Worm (Caenorhabditis elegans) whole organism, young adult: Measurements from ENCODE around the gene nas-13.

Experiments used
- B0261.1 ChIP-seq: sonication (generic microtip); optimal IDR thresholded peaks from 2 replicates; lab custom pipeline; 2016; ENCODE audit warnings: mild to moderate bottlenecking, missing genetic modification characterization, moderate library complexity, missing compliant biosample characterization
- C06A6.2 ChIP-seq: fragments of 200-800 bp; sonication (Bioruptor generic); conservative IDR thresholded peaks from 2 replicates; pipeline ENCODE4 v1.3.6; 2022; ENCODE audit warnings: missing genetic modification characterization, missing compliant biosample characterization
- F37B4.10 ChIP-seq: fragments of 200-800 bp; sonication (Bioruptor generic); IDR thresholded peaks from 2 replicates; pipeline ENCODE4 v1.3.6; 2022; ENCODE audit warnings: missing genetic modification characterization, missing compliant biosample characterization
- F39B2.1 ChIP-seq: fragments of 200-800 bp; sonication (Bioruptor generic); IDR thresholded peaks from 2 replicates; pipeline ENCODE4 v1.3.6; 2022; ENCODE audit warnings: missing genetic modification reagents, missing genetic modification characterization, missing compliant biosample characterization
- F49E8.2 ChIP-seq: sonication (generic microtip); optimal IDR thresholded peaks from 3 replicates; lab custom pipeline; 2017; ENCODE audit warnings: missing genetic modification characterization, mild to moderate bottlenecking, missing compliant biosample characterization, antibody characterized with exemption, moderate library complexity; ENCODE audit not compliant: insufficient read depth
- F57A8.1 ChIP-seq: fragments of 200-800 bp; sonication (Bioruptor generic); optimal IDR thresholded peaks from 2 replicates; lab custom pipeline; 2018; ENCODE audit warnings: mild to moderate bottlenecking, missing genetic modification characterization, moderate library complexity, missing compliant biosample characterization
- Y56A3A.18 ChIP-seq: fragments of 200-800 bp; sonication (Bioruptor generic); IDR thresholded peaks from 2 replicates; pipeline ENCODE4 v1.3.6; 2022; ENCODE audit warnings: missing genetic modification reagents, missing genetic modification characterization, missing compliant biosample characterization
- Y67H2A.10 ChIP-seq: fragments of 200-800 bp; sonication (Bioruptor generic); conservative IDR thresholded peaks from 2 replicates; pipeline ENCODE4 v1.3.6; 2022; ENCODE audit warnings: missing genetic modification reagents, missing genetic modification characterization, missing compliant biosample characterization
- Y79H2A.3 ChIP-seq: fragments of 200-800 bp; sonication (Bioruptor generic); conservative IDR thresholded peaks from 2 replicates; pipeline ENCODE4 v1.3.6; 2022; ENCODE audit warnings: missing genetic modification reagents, missing genetic modification characterization, missing compliant biosample characterization
- ZK185.1 ChIP-seq: sonication (generic microtip); optimal IDR thresholded peaks from 2 replicates; lab custom pipeline; 2016; ENCODE audit warnings: mild to moderate bottlenecking, missing genetic modification characterization, missing compliant biosample characterization; ENCODE audit not compliant: poor library complexity, severe bottlenecking
- akir-1 ChIP-seq: fragments of 200-800 bp; sonication (Bioruptor generic); optimal IDR thresholded peaks from 2 replicates; lab custom pipeline; 2018; ENCODE audit warnings: mild to moderate bottlenecking, missing genetic modification characterization, moderate library complexity, missing compliant biosample characterization
- ama-1 ChIP-seq, 3 experiments: fragments of 150-350 bp in 1 of 3; sonication (generic microtip) in 2 of 3; optimal IDR thresholded peaks; 2 replicates each; lab custom pipeline; 2014 to 2018; ENCODE audit warnings: missing biosample characterization in 2 of 3, missing genetic modification characterization in 2 of 3, missing genetic modification reagents in 2 of 3
- athp-1 ChIP-seq: sonication (generic microtip); optimal IDR thresholded peaks from 2 replicates; lab custom pipeline; 2017; ENCODE audit warnings: mild to moderate bottlenecking, missing genetic modification characterization, missing compliant biosample characterization
- cebp-2 ChIP-seq: fragments of 200-800 bp; sonication (Bioruptor generic); IDR thresholded peaks from 2 replicates; pipeline ENCODE4 v1.3.6; 2022; ENCODE audit warnings: missing genetic modification characterization, missing compliant biosample characterization
- ceh-27 ChIP-seq: fragments of 200-800 bp; sonication (Bioruptor generic); optimal IDR thresholded peaks from 2 replicates; lab custom pipeline; 2018; ENCODE audit warnings: mild to moderate bottlenecking, missing genetic modification characterization, moderate library complexity, missing compliant biosample characterization
- chd-7 ChIP-seq: sonication (generic microtip); optimal IDR thresholded peaks from 2 replicates; lab custom pipeline; 2016; ENCODE audit warnings: mild to moderate bottlenecking, missing genetic modification characterization, moderate library complexity, missing compliant biosample characterization
- dox-1 ChIP-seq: fragments of 200-800 bp; sonication (Bioruptor generic); IDR thresholded peaks from 2 replicates; pipeline ENCODE4 v1.3.6; 2022; ENCODE audit warnings: missing genetic modification reagents, missing genetic modification characterization, missing compliant biosample characterization
- dpl-1 ChIP-seq: fragments of 150-350 bp; optimal IDR thresholded peaks from 2 replicates; lab custom pipeline; 2014; ENCODE audit warnings: missing biosample characterization, missing genetic modification reagents, missing genetic modification characterization
- egl-44 ChIP-seq: fragments of 200-800 bp; sonication (Bioruptor generic); IDR thresholded peaks from 2 replicates; pipeline ENCODE4 v1.3.6; 2022; ENCODE audit warnings: missing genetic modification reagents, missing genetic modification characterization, missing compliant biosample characterization
- ets-4 ChIP-seq: fragments of 200-800 bp; sonication (Bioruptor generic); optimal IDR thresholded peaks from 2 replicates; lab custom pipeline; 2018; ENCODE audit warnings: mild to moderate bottlenecking, missing genetic modification characterization, missing compliant biosample characterization
- fkh-3 ChIP-seq: sonication (generic microtip); optimal IDR thresholded peaks from 2 replicates; lab custom pipeline; 2016; ENCODE audit warnings: mild to moderate bottlenecking, missing genetic modification characterization, missing compliant biosample characterization
- hlh-12 ChIP-seq: sonication (generic microtip); optimal IDR thresholded peaks from 2 replicates; lab custom pipeline; 2016; ENCODE audit warnings: missing genetic modification characterization, missing compliant biosample characterization
- hlh-26 ChIP-seq: fragments of 200-800 bp; sonication (Bioruptor generic); conservative IDR thresholded peaks from 2 replicates; pipeline ENCODE4 v1.3.6; 2022; ENCODE audit warnings: missing genetic modification reagents, missing genetic modification characterization, missing compliant biosample characterization
- hmg-20 ChIP-seq: fragments of 200-800 bp; sonication (Bioruptor generic); IDR thresholded peaks from 2 replicates; pipeline ENCODE4 v1.3.6; 2022; ENCODE audit warnings: missing genetic modification reagents, missing genetic modification characterization, missing compliant biosample characterization
- hsf-1 ChIP-seq: fragments of 200-800 bp; sonication (Bioruptor generic); IDR thresholded peaks from 2 replicates; pipeline ENCODE4 v1.3.6; 2022; ENCODE audit warnings: missing genetic modification reagents, missing genetic modification characterization, missing compliant biosample characterization
- let-607 ChIP-seq, 2 experiments: fragments of 200-800 bp in 1 of 2; sonication (Bioruptor generic) in 1 of 2; sonication (generic microtip) in 1 of 2; optimal IDR thresholded peaks; 2 replicates each; lab custom pipeline; 2016 to 2018; ENCODE audit warnings: mild to moderate bottlenecking in 2 of 2, missing compliant biosample characterization in 2 of 2, missing genetic modification characterization in 2 of 2, moderate library complexity in 2 of 2, missing genotype in 1 of 2
- lin-35 ChIP-seq, 3 experiments: fragments of 150-350 bp in 2 of 3; sonication (generic microtip) in 1 of 3; optimal IDR thresholded peaks; 2 replicates each; lab custom pipeline; 2014 to 2018; ENCODE audit warnings: missing biosample characterization in 3 of 3, missing genetic modification characterization in 3 of 3, missing genetic modification reagents in 3 of 3
- lsy-27 ChIP-seq: sonication (generic microtip); optimal IDR thresholded peaks from 2 replicates; lab custom pipeline; 2017; ENCODE audit warnings: missing genetic modification characterization, mild to moderate bottlenecking, missing compliant biosample characterization, antibody characterized with exemption, missing genotype, borderline replicate concordance; ENCODE audit not compliant: insufficient read depth
- madf-8 ChIP-seq: fragments of 200-800 bp; sonication (Bioruptor generic); conservative IDR thresholded peaks from 2 replicates; pipeline ENCODE4 v1.3.6; 2022; ENCODE audit warnings: missing genetic modification reagents, missing genetic modification characterization, missing compliant biosample characterization
- mel-28 ChIP-seq: sonication (generic microtip); optimal IDR thresholded peaks from 2 replicates; lab custom pipeline; 2016; ENCODE audit warnings: borderline replicate concordance, mild to moderate bottlenecking, missing genetic modification characterization, missing compliant biosample characterization
- mxl-1 ChIP-seq: sonication (generic microtip); optimal IDR thresholded peaks from 2 replicates; lab custom pipeline; 2016; ENCODE audit warnings: missing genetic modification characterization, missing compliant biosample characterization
- nhr-80 ChIP-seq: sonication (generic microtip); optimal IDR thresholded peaks from 2 replicates; lab custom pipeline; 2016; ENCODE audit warnings: missing genetic modification characterization, missing compliant biosample characterization
- pbrm-1 ChIP-seq: fragments of 200-800 bp; sonication (Bioruptor generic); IDR thresholded peaks from 2 replicates; pipeline ENCODE4 v1.3.6; 2022; ENCODE audit warnings: missing genetic modification reagents, missing genetic modification characterization, missing compliant biosample characterization
- rcor-1 ChIP-seq: fragments of 200-800 bp; sonication (Bioruptor generic); IDR thresholded peaks from 2 replicates; pipeline ENCODE4 v1.3.6; 2022; ENCODE audit warnings: missing genetic modification reagents, missing genetic modification characterization, missing compliant biosample characterization
- snpc-4 ChIP-seq, 5 experiments: fragments of 150-350 bp in 1 of 5; sonication (generic microtip) in 4 of 5; optimal IDR thresholded peaks; 2 replicates each; lab custom pipeline; 2014 to 2018; ENCODE audit warnings: missing genetic modification characterization in 5 of 5, missing biosample characterization in 3 of 5, antibody characterized with exemption in 2 of 5, mild to moderate bottlenecking in 2 of 5, missing compliant biosample characterization in 2 of 5, missing genotype in 2 of 5, moderate library complexity in 2 of 5, missing genetic modification reagents in 1 of 5
- somi-1 ChIP-seq: fragments of 200-800 bp; sonication (Bioruptor generic); optimal IDR thresholded peaks from 2 replicates; lab custom pipeline; 2018; ENCODE audit warnings: mild to moderate bottlenecking, missing genetic modification characterization, missing compliant biosample characterization
- sptf-2 ChIP-seq: fragments of 200-800 bp; sonication (Bioruptor generic); optimal IDR thresholded peaks from 2 replicates; lab custom pipeline; 2018; ENCODE audit warnings: mild to moderate bottlenecking, missing genetic modification characterization, missing compliant biosample characterization
- tbx-9 ChIP-seq: sonication (generic microtip); optimal IDR thresholded peaks from 2 replicates; lab custom pipeline; 2016; ENCODE audit warnings: borderline replicate concordance, missing genetic modification characterization, inconsistent platforms, missing compliant biosample characterization
- unc-62 ChIP-seq: fragments of 150-350 bp; optimal IDR thresholded peaks from 2 replicates; lab custom pipeline; 2014; ENCODE audit warnings: missing biosample characterization, missing genetic modification reagents, missing genetic modification characterization
- xnd-1 ChIP-seq: sonication (generic microtip); optimal IDR thresholded peaks from 2 replicates; lab custom pipeline; 2016; ENCODE audit warnings: missing genotype, missing genetic modification reagents, missing genetic modification characterization, missing compliant biosample characterization
- zfh-2 ChIP-seq: fragments of 200-800 bp; sonication (Bioruptor generic); conservative IDR thresholded peaks from 2 replicates; pipeline ENCODE4 v1.3.6; 2022; ENCODE audit warnings: missing genetic modification reagents, missing genetic modification characterization, missing compliant biosample characterization
- zim-3 ChIP-seq: sonication (generic microtip); optimal IDR thresholded peaks from 2 replicates; lab custom pipeline; 2017; ENCODE audit warnings: mild to moderate bottlenecking, missing genetic modification characterization, moderate library complexity, missing compliant biosample characterization
- ztf-22 ChIP-seq: fragments of 200-800 bp; sonication (Bioruptor generic); optimal IDR thresholded peaks from 2 replicates; lab custom pipeline; 2018; ENCODE audit warnings: mild to moderate bottlenecking, missing genetic modification characterization, moderate library complexity, missing compliant biosample characterization
- ztf-26 ChIP-seq: sonication (generic microtip); optimal IDR thresholded peaks from 2 replicates; lab custom pipeline; 2017; ENCODE audit warnings: missing genetic modification characterization, missing compliant biosample characterization
- ztf-28 ChIP-seq: fragments of 200-800 bp; sonication (Bioruptor generic); IDR thresholded peaks from 2 replicates; pipeline ENCODE4 v1.3.6; 2022; ENCODE audit warnings: missing genetic modification reagents, missing genetic modification characterization, missing compliant biosample characterization
- ztf-6 ChIP-seq: fragments of 200-800 bp; sonication (Bioruptor generic); IDR thresholded peaks from 2 replicates; pipeline ENCODE4 v1.3.6; 2022; ENCODE audit warnings: missing genetic modification reagents, missing genetic modification characterization, missing compliant biosample characterization

The nas-13 gene

ce11 chrX:15423708-15424423, 4.2 kb downstream of the nas-13 start:
- no peak for TF ChIP-seq B0261.1 (tag; lab: Kevin White, UChicago)
- TF ChIP-seq ztf-26 (tag; lab: Kevin White, UChicago), result no peak
- TF ChIP-seq fkh-3 (tag; lab: Kevin White, UChicago), result no peak
- TF ChIP-seq ceh-27 (GFP tag; lab: Kevin White, UChicago), result no peak
- TF ChIP-seq mel-28 (tag; lab: Kevin White, UChicago), result no peak
- no peak for TF ChIP-seq F49E8.2 (tag; lab: Kevin White, UChicago)
- TF ChIP-seq hlh-12 (tag; lab: Kevin White, UChicago), result no peak
- TF ChIP-seq C06A6.2, result no peak
- TF ChIP-seq rcor-1, result no peak
- TF ChIP-seq pbrm-1 (GFP tag; lab: Robert Waterston, UW), result 0 out of 2 replicates have a peak, but pooled peaks have one; percentile 15
- TF ChIP-seq let-607 (tag; optimal IDR thresholded peaks at IDR 0.05; lab: Kevin White, UChicago), result peak in 1 of 2 experiments; percentile 8
- TF ChIP-seq cebp-2 (GFP tag; lab: Robert Waterston, UW), result no peak
- TF ChIP-seq hlh-26 (GFP tag; lab: Robert Waterston, UW), result no peak
- no peak for TF ChIP-seq egl-44 (GFP tag; lab: Robert Waterston, UW)
- TF ChIP-seq zfh-2 (GFP tag; lab: Robert Waterston, UW), result peak; percentile 56; the same call in 1 of the 2 replicates
- no peak for TF ChIP-seq akir-1
- TF ChIP-seq somi-1 (GFP tag; lab: Kevin White, UChicago), result no peak
- TF ChIP-seq hsf-1 (GFP tag; lab: Robert Waterston, UW), result no peak
- no peak for TF ChIP-seq madf-8
- no peak for TF ChIP-seq F37B4.10 (GFP tag; lab: Robert Waterston, UW)
- TF ChIP-seq ama-1 (optimal IDR thresholded peaks at IDR 0.05; lab: Kevin White, UChicago), result no peak
- no peak for TF ChIP-seq ama-1 (GFP tag; optimal IDR thresholded peaks at IDR 0.05; lab: Kevin White, UChicago)
- no peak for TF ChIP-seq snpc-4 (GFP tag; optimal IDR thresholded peaks at IDR 0.05; lab: Kevin White, UChicago)
- TF ChIP-seq snpc-4 (tag; optimal IDR thresholded peaks at IDR 0.05; lab: Kevin White, UChicago), result peak in 3 of 4 experiments; percentile 72 to 80 (median 75)
- no peak for TF ChIP-seq ztf-28 (GFP tag; lab: Robert Waterston, UW)
- no peak for TF ChIP-seq athp-1 (tag; lab: Kevin White, UChicago)
- TF ChIP-seq nhr-80 (tag; lab: Kevin White, UChicago), result peak; percentile 96
- no peak for TF ChIP-seq ztf-6 (GFP tag; lab: Robert Waterston, UW)
- TF ChIP-seq sptf-2, result no peak
- no peak for TF ChIP-seq tbx-9 (tag; lab: Kevin White, UChicago)
- TF ChIP-seq mxl-1 (tag; lab: Kevin White, UChicago), result no peak
- TF ChIP-seq ztf-22, result peak; percentile 6
- no peak for TF ChIP-seq Y79H2A.3 (GFP tag; lab: Robert Waterston, UW)
- no peak for TF ChIP-seq hmg-20 (GFP tag; lab: Robert Waterston, UW)
- TF ChIP-seq lsy-27 (tag; lab: Kevin White, UChicago), result no peak
- TF ChIP-seq lin-35 (GFP tag; optimal IDR thresholded peaks at IDR 0.05; lab: Kevin White, UChicago), result no peak
- TF ChIP-seq Y67H2A.10 (GFP tag; lab: Robert Waterston, UW), result no peak
- TF ChIP-seq dpl-1 (GFP tag; lab: Kevin White, UChicago), result no peak
- no peak for TF ChIP-seq chd-7 (tag; lab: Kevin White, UChicago)
- TF ChIP-seq ZK185.1 (tag; lab: Kevin White, UChicago), result no peak
- no peak for TF ChIP-seq zim-3
- TF ChIP-seq xnd-1, result no peak
- no peak for TF ChIP-seq Y56A3A.18
- TF ChIP-seq F57A8.1, result no peak
- TF ChIP-seq F39B2.1 (GFP tag; lab: Robert Waterston, UW), result no peak
- peak; percentile 77 for TF ChIP-seq dox-1 (GFP tag; lab: Robert Waterston, UW)
- TF ChIP-seq ets-4 (GFP tag; lab: Kevin White, UChicago), result peak; percentile 92
- peak; percentile 27 for TF ChIP-seq unc-62
